Fruit fly (Drosophila melanogaster) whole organism, embryonic: ENCODE measurements around the gene CG15818.

Experiments
- Atf-2 ChIP-seq: fragments of 200-800 bp; sonication (Bioruptor generic); optimal IDR thresholded peaks from 2 replicates; lab custom pipeline; 2016; ENCODE audit warnings: missing biosample characterization, missing genetic modification characterization
- Bdp1 ChIP-seq: fragments of 200-800 bp; sonication (Bioruptor generic); optimal IDR thresholded peaks from 3 replicates; lab custom pipeline; 2016; ENCODE audit warnings: missing biosample characterization, missing genetic modification characterization
- BtbVII ChIP-seq: fragments of 200-800 bp; sonication (Bioruptor generic); optimal IDR thresholded peaks from 3 replicates; lab custom pipeline; 2017; ENCODE audit warnings: missing biosample characterization, mild to moderate bottlenecking, missing genetic modification characterization
- CG10462 ChIP-seq: fragments of 200-800 bp; sonication (Bioruptor generic); optimal IDR thresholded peaks from 2 replicates; lab custom pipeline; 2016; ENCODE audit warnings: missing biosample characterization, missing genetic modification characterization
- CG10959 ChIP-seq: fragments of 200-800 bp; sonication (Bioruptor generic); IDR thresholded peaks from 2 replicates; pipeline ENCODE4 v1.3.6; 2022; ENCODE audit warnings: missing biosample characterization, missing genetic modification characterization
- CG11085 ChIP-seq: fragments of 200-800 bp; sonication (Bioruptor generic); IDR thresholded peaks from 2 replicates; pipeline ENCODE4 v1.3.6; 2022; ENCODE audit warnings: missing biosample characterization, missing genetic modification characterization
- CG11696 ChIP-seq: fragments of 200-800 bp; sonication (Bioruptor generic); IDR thresholded peaks from 2 replicates; pipeline ENCODE4 v1.3.6; 2022; ENCODE audit warnings: missing biosample characterization, missing genetic modification characterization
- CG12744 ChIP-seq: fragments of 200-800 bp; sonication (Bioruptor generic); optimal IDR thresholded peaks from 2 replicates; lab custom pipeline; 2016; ENCODE audit warnings: missing biosample characterization, missing genetic modification characterization
- CG13296 ChIP-seq: fragments of 200-800 bp; sonication (Bioruptor generic); optimal IDR thresholded peaks from 3 replicates; lab custom pipeline; 2018; ENCODE audit warnings: missing biosample characterization, mild to moderate bottlenecking, missing genetic modification characterization
- CG15514 ChIP-seq: fragments of 200-800 bp; sonication (Bioruptor generic); optimal IDR thresholded peaks from 3 replicates; lab custom pipeline; 2017; ENCODE audit warnings: missing biosample characterization, missing genetic modification characterization, mild to moderate bottlenecking, moderate library complexity, missing genetic modification reagents
- CG17385 ChIP-seq: fragments of 200-800 bp; sonication (Bioruptor generic); optimal IDR thresholded peaks from 3 replicates; lab custom pipeline; 2018; ENCODE audit warnings: missing biosample characterization, mild to moderate bottlenecking, missing genetic modification characterization
- CG2199 ChIP-seq: fragments of 200-800 bp; sonication (Bioruptor generic); IDR thresholded peaks from 3 replicates; pipeline ENCODE4 v1.3.6; 2022; ENCODE audit warnings: missing biosample characterization, missing genetic modification characterization
- CG30431 ChIP-seq: fragments of 200-800 bp; sonication (Bioruptor generic); optimal IDR thresholded peaks from 2 replicates; lab custom pipeline; 2017; ENCODE audit warnings: missing biosample characterization, missing genetic modification characterization
- CG31388 ChIP-seq: fragments of 200-800 bp; sonication (Bioruptor generic); optimal IDR thresholded peaks from 2 replicates; lab custom pipeline; 2016; ENCODE audit warnings: missing biosample characterization, missing genetic modification characterization
- CG31441 ChIP-seq: fragments of 200-800 bp; sonication (Bioruptor generic); IDR thresholded peaks from 2 replicates; pipeline ENCODE4 v1.3.6; 2022; ENCODE audit warnings: missing biosample characterization, missing genetic modification characterization
- CG32532 ChIP-seq: fragments of 200-800 bp; sonication (Bioruptor generic); IDR thresholded peaks from 2 replicates; pipeline ENCODE4 v1.3.6; 2022; ENCODE audit warnings: missing biosample characterization, missing genetic modification characterization
- CG34422 ChIP-seq: fragments of 200-800 bp; sonication (Bioruptor generic); IDR thresholded peaks from 3 replicates; pipeline ENCODE4 v1.3.6; 2022; ENCODE audit warnings: missing biosample characterization, missing genetic modification characterization
- CG4360 ChIP-seq: fragments of 200-800 bp; sonication (Bioruptor generic); IDR thresholded peaks from 2 replicates; pipeline ENCODE4 v1.3.6; 2022; ENCODE audit warnings: missing biosample characterization, missing genetic modification characterization
- CG6654 ChIP-seq: fragments of 200-800 bp; sonication (Bioruptor generic); optimal IDR thresholded peaks from 2 replicates; lab custom pipeline; 2017; ENCODE audit warnings: missing biosample characterization, mild to moderate bottlenecking, missing genetic modification characterization
- CG8089 ChIP-seq: fragments of 200-800 bp; sonication (Bioruptor generic); optimal IDR thresholded peaks from 3 replicates; lab custom pipeline; 2016; ENCODE audit warnings: missing biosample characterization, missing genetic modification characterization
- CG8359 ChIP-seq: fragments of 200-800 bp; sonication (Bioruptor generic); optimal IDR thresholded peaks from 2 replicates; lab custom pipeline; 2017; ENCODE audit warnings: missing biosample characterization, mild to moderate bottlenecking, missing genetic modification characterization, borderline replicate concordance
- CG8765 ChIP-seq: fragments of 200-800 bp; sonication (Bioruptor generic); IDR thresholded peaks from 2 replicates; pipeline ENCODE4 v1.3.6; 2022; ENCODE audit warnings: missing biosample characterization, missing genetic modification characterization
- CG8924 ChIP-seq: fragments of 200-800 bp; optimal IDR thresholded peaks from 3 replicates; lab custom pipeline; 2019; ENCODE audit warnings: missing biosample characterization, mild to moderate bottlenecking, missing genetic modification characterization, moderate library complexity
- CG9215 ChIP-seq: fragments of 200-800 bp; sonication (Bioruptor generic); IDR thresholded peaks from 2 replicates; pipeline ENCODE4 v1.3.6; 2022; ENCODE audit warnings: missing biosample characterization, missing genetic modification characterization
- CHES-1-like ChIP-seq: fragments of 200-800 bp; sonication (Bioruptor generic); optimal IDR thresholded peaks from 2 replicates; lab custom pipeline; 2016; ENCODE audit warnings: missing biosample characterization, missing genetic modification characterization
- D ChIP-seq, 2 experiments: fragments of 200-800 bp in 1 of 2; fragments of >200 bp in 1 of 2; sonication (Bioruptor generic) in 1 of 2; optimal IDR thresholded peaks; 2 replicates in 1 of 2; 3 replicates in 1 of 2; lab custom pipeline; 2017; ENCODE audit warnings: mild to moderate bottlenecking in 1 of 2, missing biosample characterization in 1 of 2, missing genetic modification characterization in 1 of 2, missing genetic modification reagents in 1 of 2
- Dll ChIP-seq: fragments of 200-800 bp; sonication (Bioruptor generic); IDR thresholded peaks from 4 replicates; pipeline ENCODE4 v1.3.6; 2022; ENCODE audit warnings: missing biosample characterization, missing genetic modification characterization; ENCODE audit not compliant: partially characterized antibody
- GATAe ChIP-seq: fragments of 200-800 bp; sonication (Bioruptor generic); conservative IDR thresholded peaks from 2 replicates; pipeline ENCODE4 v1.3.6; 2022; ENCODE audit warnings: missing biosample characterization, missing genetic modification characterization
- Lim3 ChIP-seq: fragments of 200-800 bp; sonication (Bioruptor generic); IDR thresholded peaks from 2 replicates; pipeline ENCODE4 v1.3.6; 2022; ENCODE audit warnings: missing biosample characterization, missing genetic modification characterization
- Lpt ChIP-seq: fragments of >200 bp; optimal IDR thresholded peaks from 2 replicates; lab custom pipeline; 2018; ENCODE audit warnings: missing biosample characterization, missing genetic modification characterization
- Xbp1 ChIP-seq: fragments of 200-800 bp; sonication (Bioruptor generic); optimal IDR thresholded peaks from 3 replicates; lab custom pipeline; 2016; ENCODE audit warnings: missing biosample characterization, mild to moderate bottlenecking, missing genetic modification characterization
- chif ChIP-seq, 2 experiments: fragments of 200-800 bp; sonication (Bioruptor generic); optimal IDR thresholded peaks; 3 replicates each; lab custom pipeline; 2016; ENCODE audit warnings: missing biosample characterization in 2 of 2, missing genetic modification characterization in 2 of 2
- croc ChIP-seq: fragments of 200-800 bp; sonication (Bioruptor generic); conservative IDR thresholded peaks from 3 replicates; pipeline ENCODE4 v1.3.6; 2022; ENCODE audit warnings: missing biosample characterization, missing genetic modification characterization
- crol ChIP-seq: fragments of 200-800 bp; sonication (Bioruptor generic); IDR thresholded peaks from 2 replicates; pipeline ENCODE4 v1.3.6; 2022; ENCODE audit warnings: missing biosample characterization, missing genetic modification characterization
- dimm ChIP-seq: fragments of 200-800 bp; sonication (Bioruptor generic); IDR thresholded peaks from 2 replicates; pipeline ENCODE4 v1.3.6; 2022; ENCODE audit warnings: missing biosample characterization, missing genetic modification characterization
- dysf ChIP-seq: fragments of 200-800 bp; sonication (Bioruptor generic); IDR thresholded peaks from 3 replicates; pipeline ENCODE4 v1.3.6; 2022; ENCODE audit warnings: missing biosample characterization, missing genetic modification characterization
- esg ChIP-seq: fragments of 200-800 bp; sonication (Bioruptor generic); conservative IDR thresholded peaks from 2 replicates; pipeline ENCODE4 v1.3.6; 2022; ENCODE audit warnings: missing biosample characterization, missing genetic modification characterization
- grau ChIP-seq: fragments of 200-800 bp; optimal IDR thresholded peaks from 3 replicates; lab custom pipeline; 2019; ENCODE audit warnings: missing biosample characterization, mild to moderate bottlenecking, missing genetic modification characterization, moderate library complexity
- klu ChIP-seq: fragments of 200-800 bp; sonication (Bioruptor generic); IDR thresholded peaks from 2 replicates; pipeline ENCODE4 v1.3.6; 2022; ENCODE audit warnings: missing biosample characterization, missing genetic modification characterization
- lilli ChIP-seq: fragments of 200-800 bp; sonication (Bioruptor generic); optimal IDR thresholded peaks from 3 replicates; lab custom pipeline; 2016; ENCODE audit warnings: missing biosample characterization, missing genetic modification characterization
- lov ChIP-seq, 2 experiments: fragments of 200-800 bp in 1 of 2; fragments of >200 bp in 1 of 2; sonication (Bioruptor generic) in 1 of 2; IDR thresholded peaks in 1 of 2; optimal IDR thresholded peaks in 1 of 2; 2 replicates in 1 of 2; 3 replicates in 1 of 2; pipeline versions ENCODE4 v1.3.6 to Lab custom; 2017 to 2022; ENCODE audit warnings: missing biosample characterization in 1 of 2, missing genetic modification characterization in 1 of 2
- nerfin-1 ChIP-seq: fragments of 200-800 bp; sonication (Bioruptor generic); optimal IDR thresholded peaks from 3 replicates; lab custom pipeline; 2019; ENCODE audit warnings: missing biosample characterization, mild to moderate bottlenecking, missing genetic modification characterization, moderate library complexity
- nom ChIP-seq: fragments of 200-800 bp; sonication (Bioruptor generic); optimal IDR thresholded peaks from 2 replicates; lab custom pipeline; 2017; ENCODE audit warnings: missing biosample characterization, missing genetic modification characterization, mild to moderate bottlenecking, moderate library complexity, missing genetic modification reagents
- salm ChIP-seq: fragments of 200-800 bp; sonication (Bioruptor generic); optimal IDR thresholded peaks from 2 replicates; lab custom pipeline; 2018; ENCODE audit warnings: missing biosample characterization, mild to moderate bottlenecking, missing genetic modification characterization
- sisA ChIP-seq: fragments of 200-800 bp; sonication (Bioruptor generic); IDR thresholded peaks from 2 replicates; pipeline ENCODE4 v1.3.6; 2022; ENCODE audit warnings: missing biosample characterization, missing genetic modification characterization
- slbo ChIP-seq: fragments of 200-800 bp; sonication (Bioruptor generic); IDR thresholded peaks from 2 replicates; pipeline ENCODE4 v1.3.6; 2022; ENCODE audit warnings: missing biosample characterization, missing genetic modification characterization
- sqz ChIP-seq: fragments of 200-800 bp; sonication (Bioruptor generic); optimal IDR thresholded peaks from 3 replicates; lab custom pipeline; 2018; ENCODE audit warnings: missing biosample characterization, mild to moderate bottlenecking, missing genetic modification characterization
- stwl ChIP-seq: fragments of 200-800 bp; sonication (Bioruptor generic); optimal IDR thresholded peaks from 3 replicates; lab custom pipeline; 2018; ENCODE audit warnings: missing biosample characterization, mild to moderate bottlenecking, missing genetic modification characterization, moderate library complexity
- vfl ChIP-seq: fragments of 200-800 bp; sonication (Bioruptor generic); optimal IDR thresholded peaks from 2 replicates; lab custom pipeline; 2016; ENCODE audit warnings: missing biosample characterization, missing genetic modification characterization
- vnd ChIP-seq: fragments of 200-800 bp; sonication (Bioruptor generic); IDR thresholded peaks from 3 replicates; pipeline ENCODE4 v1.3.6; 2022; ENCODE audit warnings: missing biosample characterization, missing genetic modification characterization; ENCODE audit not compliant: partially characterized antibody
- vvl ChIP-seq: fragments of 200-800 bp; sonication (Bioruptor generic); IDR thresholded peaks from 2 replicates; pipeline ENCODE4 v1.3.6; 2022; ENCODE audit warnings: missing biosample characterization, missing genetic modification characterization

Gene CG15818

DNA sequence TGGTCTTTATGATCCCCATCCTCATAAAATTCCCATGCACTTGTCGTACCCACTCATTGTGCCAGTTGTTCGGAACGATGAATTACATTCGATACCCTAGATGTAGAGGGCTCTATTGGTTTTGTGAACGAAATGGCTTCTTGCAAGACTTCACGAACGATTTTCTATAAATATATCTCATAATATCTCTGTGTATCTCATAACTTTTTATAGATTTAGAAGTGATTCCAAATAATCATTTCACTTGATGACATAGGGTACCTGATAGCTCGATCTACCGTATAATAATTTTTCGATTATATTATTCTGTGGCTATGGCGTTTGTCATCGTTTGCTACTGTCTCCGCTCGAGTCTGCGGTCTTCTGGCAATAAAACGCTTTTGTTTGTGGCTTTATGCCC lies 13.7 kb upstream of the CG15818 start (continued):
- TF ChIP-seq lilli (GFP tag; lab: Kevin White, UChicago) = peak; percentile 73
- TF ChIP-seq D (optimal IDR thresholded peaks at IDR 0.05; lab: Kevin White, UChicago) = no peak
- TF ChIP-seq D (GFP tag; optimal IDR thresholded peaks at IDR 0.05; lab: Kevin White, UChicago) = peak; percentile 48
- TF ChIP-seq Atf-2 (GFP tag; lab: Kevin White, UChicago) = no peak
- no peak for TF ChIP-seq stwl (tag; lab: Kevin White, UChicago)
- no peak for TF ChIP-seq CG2199 (GFP tag; lab: Robert Waterston, UW)
- TF ChIP-seq CG32532 (GFP tag; lab: Robert Waterston, UW) = peak; percentile 88
- TF ChIP-seq BtbVII (GFP tag; lab: Kevin White, UChicago) = peak; percentile 24
- no peak for TF ChIP-seq crol (GFP tag; lab: Robert Waterston, UW)
- TF ChIP-seq Lpt (GFP tag; lab: Kevin White, UChicago) = no peak
- peak; percentile 0 to 46 for TF ChIP-seq chif (GFP tag; optimal IDR thresholded peaks at IDR 0.05; lab: Kevin White, UChicago)
- peak; percentile 51 for TF ChIP-seq CG12744 (GFP tag; lab: Kevin White, UChicago)
- no peak for TF ChIP-seq CG4360 (GFP tag; lab: Robert Waterston, UW)
- peak; percentile 51 for TF ChIP-seq croc (GFP tag; lab: Robert Waterston, UW)
- TF ChIP-seq Lim3 (GFP tag; lab: Robert Waterston, UW) = no peak
- TF ChIP-seq CG10959 (GFP tag; lab: Robert Waterston, UW) = 0 out of 2 replicates have a peak, but pooled peaks have one; percentile 22
- peak; percentile 82 for TF ChIP-seq vvl (GFP tag; lab: Robert Waterston, UW)
- TF ChIP-seq Bdp1 = no peak
- peak; percentile 59 for TF ChIP-seq CG17385 (GFP tag; lab: Kevin White, UChicago)
- TF ChIP-seq vfl (GFP tag; lab: Kevin White, UChicago) = peak; percentile 46
- TF ChIP-seq CG8924 (tag; lab: Kevin White, UChicago) = peak; percentile 67
- TF ChIP-seq nom (GFP tag; lab: Kevin White, UChicago) = no peak
- TF ChIP-seq CG31388 (GFP tag; lab: Kevin White, UChicago) = no peak
- TF ChIP-seq CG9215 (GFP tag; lab: Robert Waterston, UW) = peak; percentile 64
- TF ChIP-seq grau (tag; lab: Kevin White, UChicago) = peak; percentile 62
- TF ChIP-seq GATAe = no peak
- TF ChIP-seq lov (optimal IDR thresholded peaks at IDR 0.05; lab: Kevin White, UChicago) = no peak
- no peak for TF ChIP-seq lov (GFP tag; IDR thresholded peaks at IDR 0.05; lab: Robert Waterston, UW)
- TF ChIP-seq sqz = no peak
- peak; percentile 46 for TF ChIP-seq CG15514 (GFP tag; lab: Kevin White, UChicago)
- peak; percentile 39 for TF ChIP-seq CG8089 (GFP tag; lab: Kevin White, UChicago)
- TF ChIP-seq sisA (GFP tag; lab: Robert Waterston, UW) = peak; percentile 62
- peak; percentile 51 for TF ChIP-seq esg (GFP tag; lab: Robert Waterston, UW)
- TF ChIP-seq CG11085 (GFP tag; lab: Robert Waterston, UW) = peak; percentile 65
- no peak for TF ChIP-seq CG10462 (GFP tag; lab: Kevin White, UChicago)
- TF ChIP-seq salm (tag; lab: Kevin White, UChicago) = peak; percentile 25
- TF ChIP-seq vnd (GFP tag; lab: Robert Waterston, UW) = no peak
- TF ChIP-seq CG30431 (GFP tag; lab: Kevin White, UChicago) = peak; percentile 5
- peak; percentile 2 for TF ChIP-seq CG6654
- no peak for TF ChIP-seq CG8359 (GFP tag; lab: Kevin White, UChicago)
- no peak for TF ChIP-seq Dll (GFP tag; lab: Robert Waterston, UW)
- peak; percentile 84 for TF ChIP-seq dysf (GFP tag; lab: Robert Waterston, UW)
- TF ChIP-seq Xbp1 (GFP tag; lab: Kevin White, UChicago) = peak; percentile 75
- TF ChIP-seq CG34422 (GFP tag; lab: Robert Waterston, UW) = peak; percentile 77; the same call in 1 of the 3 replicates
- TF ChIP-seq klu (GFP tag; lab: Robert Waterston, UW) = peak; percentile 58; the same call in 1 of the 2 replicates
- no peak for TF ChIP-seq CG8765 (GFP tag; lab: Robert Waterston, UW)
- TF ChIP-seq nerfin-1 (tag; lab: Kevin White, UChicago) = no peak
- peak; percentile 59 for TF ChIP-seq CG13296 (GFP tag; lab: Kevin White, UChicago)
- TF ChIP-seq dimm = no peak
- TF ChIP-seq CG11696 = peak; percentile 62
- no peak for TF ChIP-seq CHES-1-like (GFP tag; lab: Kevin White, UChicago)
- peak; percentile 67 for TF ChIP-seq CG31441 (GFP tag; lab: Robert Waterston, UW)
- TF ChIP-seq slbo (GFP tag; lab: Robert Waterston, UW) = peak; percentile 80
